Worm (Caenorhabditis elegans): ENCODE data around the gene E02C12.8.

E02C12.8 gene

ce11 chrV:9384359-9384758 is 10.9 kb upstream of the E02C12.8 start:
- no peak for TF ChIP-seq ceh-58 (GFP tag; IDR thresholded peaks at IDR 0.05)
- no peak for TF ChIP-seq dox-1 (GFP tag; IDR thresholded peaks at IDR 0.05)
- TF ChIP-seq Y53G8AR.9 (GFP tag; conservative IDR thresholded peaks at IDR 0.05), result no peak
- TF ChIP-seq F33H1.4 (GFP tag; IDR thresholded peaks at IDR 0.05), result peak; percentile 77
- TF ChIP-seq repo-1 (tag; optimal IDR thresholded peaks at IDR 0.05), result no peak
- peak; percentile 27; the same call in 1 of the 2 replicates for TF ChIP-seq D2030.7 (GFP tag; IDR thresholded peaks at IDR 0.05)
- TF ChIP-seq B0035.1 (tag; optimal IDR thresholded peaks at IDR 0.05), result no peak
- peak; percentile 76 for TF ChIP-seq madf-6 (GFP tag; IDR thresholded peaks at IDR 0.05)
- TF ChIP-seq snpc-4 (GFP tag; optimal IDR thresholded peaks at IDR 0.05), result no peak
- TF ChIP-seq snpc-4 (tag; optimal IDR thresholded peaks at IDR 0.05), result no peak
- no peak for TF ChIP-seq K11D2.4 (GFP tag; IDR thresholded peaks at IDR 0.05)
- TF ChIP-seq lin-54 (GFP tag; optimal IDR thresholded peaks at IDR 0.05), result no peak
- no peak for TF ChIP-seq ztf-3 (GFP tag; optimal IDR thresholded peaks at IDR 0.05)
- peak; percentile 25 for TF ChIP-seq dpl-1 (GFP tag; optimal IDR thresholded peaks at IDR 0.05)
- TF ChIP-seq hsf-1 (GFP tag; IDR thresholded peaks at IDR 0.05), result 0 out of 2 replicates have a peak, but pooled peaks have one; percentile 59
- TF ChIP-seq xnd-1 (tag; optimal IDR thresholded peaks at IDR 0.05), result peak; percentile 55
- no peak for TF ChIP-seq B0261.1 (tag; optimal IDR thresholded peaks at IDR 0.05)
- TF ChIP-seq let-607 (tag; optimal IDR thresholded peaks at IDR 0.05), result no peak
- TF ChIP-seq nfyb-1 (GFP tag; IDR thresholded peaks at IDR 0.05), result no peak
- TF ChIP-seq hmg-20 (GFP tag; IDR thresholded peaks at IDR 0.05), result no peak
- peak; percentile 60 for TF ChIP-seq lsl-1 (GFP tag; optimal IDR thresholded peaks at IDR 0.05)
- TF ChIP-seq F57C9.4 (tag; optimal IDR thresholded peaks at IDR 0.05), result no peak
- TF ChIP-seq attf-6 (GFP tag; IDR thresholded peaks at IDR 0.05), result no peak
- TF ChIP-seq ztf-18 (tag; optimal IDR thresholded peaks at IDR 0.05), result peak; percentile 50
- no peak for TF ChIP-seq ets-4 (GFP tag; optimal IDR thresholded peaks at IDR 0.05)
- peak; percentile 79 for TF ChIP-seq efl-1 (GFP tag; optimal IDR thresholded peaks at IDR 0.05)
- no peak for TF ChIP-seq die-1 (tag; optimal IDR thresholded peaks at IDR 0.05)
- TF ChIP-seq madf-8 (GFP tag; conservative IDR thresholded peaks at IDR 0.05), result peak; percentile 52; the same call in 1 of the 2 replicates

ce11 chrV:9382538-9383328 is 9.3 kb upstream of the E02C12.8 start:
- TF ChIP-seq ztf-18 (tag; optimal IDR thresholded peaks at IDR 0.05) (peak; percentile 97), egl-44 (GFP tag; IDR thresholded peaks at IDR 0.05) (no peak), zim-3 (tag; optimal IDR thresholded peaks at IDR 0.05) (no peak), ceh-79 (tag; optimal IDR thresholded peaks at IDR 0.05) (no peak), mes-4 (tag; optimal IDR thresholded peaks at IDR 0.05) (no peak), sdz-38 (tag; optimal IDR thresholded peaks at IDR 0.05) (no peak), F37B4.10 (GFP tag; IDR thresholded peaks at IDR 0.05) (no peak), F57C9.4 (tag; optimal IDR thresholded peaks at IDR 0.05) (no peak), dox-1 (GFP tag; IDR thresholded peaks at IDR 0.05) (peak; percentile 94), C17E4.6 (GFP tag; IDR thresholded peaks at IDR 0.05) (no peak), hsf-1 (GFP tag; IDR thresholded peaks at IDR 0.05) (peak; percentile 89), zfh-2 (GFP tag; conservative IDR thresholded peaks at IDR 0.05) (no peak), nfyb-1 (GFP tag; IDR thresholded peaks at IDR 0.05) (no peak), bed-1 (GFP tag; IDR thresholded peaks at IDR 0.05) (no peak), him-1 (tag; optimal IDR thresholded peaks at IDR 0.05) (peak; percentile 64), egrh-3 (GFP tag; IDR thresholded peaks at IDR 0.05) (no peak), F22D6.2 (tag; optimal IDR thresholded peaks at IDR 0.05) (no peak), ztf-25 (GFP tag; IDR thresholded peaks at IDR 0.05) (no peak), F10E7.11 (tag; optimal IDR thresholded peaks at IDR 0.05) (no peak), Y53F4B.3 (GFP tag; IDR thresholded peaks at IDR 0.05) (0 out of 2 replicates have a peak, but pooled peaks have one; percentile 34), F52B5.7 (tag; optimal IDR thresholded peaks at IDR 0.05) (no peak), gei-17 (GFP tag; optimal IDR thresholded peaks at IDR 0.05) (no peak), lin-35 (GFP tag; optimal IDR thresholded peaks at IDR 0.05) (peak in 2 of 3 experiments; percentile 16 to 77), F55B11.4 (tag; optimal IDR thresholded peaks at IDR 0.05; ENCODE audit: borderline replicate concordance, insufficient read depth) (no peak), tbp1 (GFP tag; optimal IDR thresholded peaks at IDR 0.05) (no peak)

All from whole organism, young adult.